Fruit fly (Drosophila melanogaster): Measurements from ENCODE around the gene CG2186.
A peak's percentile ranks its signal among the peaks of the same experiment; 100 is the strongest.

The CG2186 gene

DNA sequence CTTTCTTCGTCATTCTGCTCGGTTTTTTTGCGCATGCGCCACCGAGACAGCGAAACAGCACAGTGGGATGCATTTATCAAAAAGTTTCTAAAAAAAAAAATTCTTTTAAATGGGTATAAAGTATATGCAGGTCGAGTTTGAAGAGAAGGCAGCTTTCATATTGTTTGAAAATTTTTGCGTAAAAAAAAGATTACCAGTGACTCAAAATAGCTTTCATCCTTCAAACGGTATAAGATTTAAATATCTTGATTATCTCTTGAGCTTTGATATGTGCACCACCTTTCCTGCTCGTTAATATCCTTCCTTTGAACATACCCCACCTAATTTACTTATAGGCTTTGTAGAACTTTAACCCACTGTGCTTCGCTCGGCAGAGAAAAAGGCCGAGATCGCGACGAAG is 47.6 kb downstream of the CG2186 start (continued):
- TF ChIP-seq CG17829 (tag; optimal IDR thresholded peaks at IDR 0.05) (peak; percentile 76), NC2β (GFP tag; optimal IDR thresholded peaks at IDR 0.05) (peak; percentile 69), CG10654 (GFP tag; optimal IDR thresholded peaks at IDR 0.05) (peak; percentile 26), CoRest (tag; optimal IDR thresholded peaks at IDR 0.05) (peak; percentile 77), CG8290 (GFP tag; optimal IDR thresholded peaks at IDR 0.05) (no peak), CG8290 (tag; optimal IDR thresholded peaks at IDR 0.05) (peak in 1 of 2 experiments; percentile 7), CG5180 (GFP tag; optimal IDR thresholded peaks at IDR 0.05) (peak; percentile 38), CG12659 (GFP tag; optimal IDR thresholded peaks at IDR 0.05) (peak; percentile 56), CG6654 (GFP tag; optimal IDR thresholded peaks at IDR 0.05) (peak; percentile 34), CG2889 (GFP tag; IDR thresholded peaks at IDR 0.05) (no peak), CG4282 (GFP tag; optimal IDR thresholded peaks at IDR 0.05) (no peak), CG10543 (GFP tag; optimal IDR thresholded peaks at IDR 0.05) (no peak), pum (GFP tag; optimal IDR thresholded peaks at IDR 0.05) (peak; percentile 44), Asciz (GFP tag; optimal IDR thresholded peaks at IDR 0.05) (peak; percentile 45), CG2678 (tag; optimal IDR thresholded peaks at IDR 0.05) (peak; percentile 81), CG12071 (GFP tag; optimal IDR thresholded peaks at IDR 0.05) (no peak), Sox100B (GFP tag; optimal IDR thresholded peaks at IDR 0.05) (peak; percentile 83), Dll (GFP tag; IDR thresholded peaks at IDR 0.05; ENCODE audit: partially characterized antibody) (no peak), CG1529 (GFP tag; optimal IDR thresholded peaks at IDR 0.05) (peak; percentile 49), gem (tag; optimal IDR thresholded peaks at IDR 0.05) (peak; percentile 83), Dfd (GFP tag; optimal IDR thresholded peaks at IDR 0.05) (no peak), Dad (GFP tag; optimal IDR thresholded peaks at IDR 0.05) (peak; percentile 14), CG11093 (GFP tag; IDR thresholded peaks at IDR 0.05) (0 out of 3 replicates have a peak, but pooled peaks have one; percentile 41), CG16863 (GFP tag; optimal IDR thresholded peaks at IDR 0.05) (peak; percentile 58), cas (GFP tag; IDR thresholded peaks at IDR 0.05) (no peak), chif (GFP tag; optimal IDR thresholded peaks at IDR 0.05) (peak; percentile 48 to 69), CG10147 (GFP tag; optimal IDR thresholded peaks at IDR 0.05) (peak; percentile 46), CG9797 (GFP tag; optimal IDR thresholded peaks at IDR 0.05) (no peak), CG30403 (GFP tag; optimal IDR thresholded peaks at IDR 0.05) (peak; percentile 71), CTCF (GFP tag; optimal IDR thresholded peaks at IDR 0.05) (no peak), slbo (GFP tag; IDR thresholded peaks at IDR 0.05) (no peak; the same call in 1 of the 2 replicates), Dref (GFP tag; IDR thresholded peaks at IDR 0.05) (no peak), CG2202 (tag; optimal IDR thresholded peaks at IDR 0.05) (peak; percentile 37), ssp (GFP tag; IDR thresholded peaks at IDR 0.05) (peak; percentile 33; the same call in 1 of the 2 replicates), CG3995 (GFP tag; optimal IDR thresholded peaks at IDR 0.05) (no peak), lola (GFP tag; optimal IDR thresholded peaks at IDR 0.05) (peak in 1 of 3 experiments; percentile 73), MBD-R2 (GFP tag; IDR thresholded peaks at IDR 0.05) (0 out of 2 replicates have a peak, but pooled peaks have one; percentile 14), abd-A (tag; optimal IDR thresholded peaks at IDR 0.05) (no peak), CG12299 (tag; optimal IDR thresholded peaks at IDR 0.05) (no peak), CG7786 (GFP tag; optimal IDR thresholded peaks at IDR 0.05) (peak; percentile 27), Xbp1 (GFP tag; optimal IDR thresholded peaks at IDR 0.05) (peak; percentile 54), Xrp1 (GFP tag; IDR thresholded peaks at IDR 0.05) (peak; percentile 64), wek (GFP tag; optimal IDR thresholded peaks at IDR 0.05) (no peak), Gug (GFP tag; IDR thresholded peaks at IDR 0.05) (peak; percentile 33; the same call in 1 of the 4 replicates), crc (GFP tag; optimal IDR thresholded peaks at IDR 0.05) (no peak), peb (GFP tag; IDR thresholded peaks at IDR 0.05) (0 out of 2 replicates have a peak, but pooled peaks have one; percentile 35), row (GFP tag; IDR thresholded peaks at IDR 0.05) (peak; percentile 55; the same call in 2 of the 3 replicates), unc-4 (GFP tag; IDR thresholded peaks at IDR 0.05; ENCODE audit: partially characterized antibody) (no peak), CG2129 (GFP tag; IDR thresholded peaks at IDR 0.05; ENCODE audit: partially characterized antibody) (no peak), Sox102F (GFP tag; optimal IDR thresholded peaks at IDR 0.05) (peak; percentile 75), trem (tag; optimal IDR thresholded peaks at IDR 0.05) (peak; percentile 24)

Measured in whole organism, embryonic.